Fruit fly (Drosophila melanogaster): ENCODE data around the gene CG15005.

CG15005 gene

dm6 chr3L:4157852-4158251 lies 46.3 kb downstream of the CG15005 start:
- TF ChIP-seq EcR (GFP tag; optimal IDR thresholded peaks at IDR 0.05): peak; percentile 3
- TF ChIP-seq CG12605 (GFP tag; IDR thresholded peaks at IDR 0.05): no peak
- no peak for TF ChIP-seq CG4496 (GFP tag; IDR thresholded peaks at IDR 0.05)
- TF ChIP-seq CG9948 (tag; optimal IDR thresholded peaks at IDR 0.05): no peak

All from whole organism, pupa.